Fruit fly (Drosophila melanogaster) whole organism, embryonic: ENCODE results near the gene Zn72D.

Source experiments
- Ada2b ChIP-seq: fragments of 200-800 bp; sonication (Bioruptor generic); IDR thresholded peaks from 2 replicates; pipeline ENCODE4 v1.3.6; 2022; ENCODE audit warnings: missing biosample characterization, missing genetic modification characterization
- Adf1 ChIP-seq: fragments of 200-800 bp; sonication (Bioruptor generic); IDR thresholded peaks from 2 replicates; pipeline ENCODE4 v1.3.6; 2022; ENCODE audit warnings: missing biosample characterization, missing genetic modification characterization
- Atf3 ChIP-seq: fragments of 200-800 bp; sonication (Bioruptor generic); optimal IDR thresholded peaks from 3 replicates; lab custom pipeline; 2016; ENCODE audit warnings: missing biosample characterization, missing genetic modification characterization
- CG10431 ChIP-seq: fragments of 200-800 bp; sonication (Bioruptor generic); optimal IDR thresholded peaks from 3 replicates; lab custom pipeline; 2018; ENCODE audit warnings: missing biosample characterization, mild to moderate bottlenecking, missing genetic modification characterization
- CG10462 ChIP-seq: fragments of 200-800 bp; sonication (Bioruptor generic); optimal IDR thresholded peaks from 2 replicates; lab custom pipeline; 2016; ENCODE audit warnings: missing biosample characterization, missing genetic modification characterization
- CG11456 ChIP-seq: fragments of 200-800 bp; sonication (Bioruptor generic); IDR thresholded peaks from 3 replicates; pipeline ENCODE4 v1.3.6; 2022; ENCODE audit warnings: missing biosample characterization, missing genetic modification characterization
- CG11695 ChIP-seq: fragments of 200-800 bp; sonication (Bioruptor generic); IDR thresholded peaks from 3 replicates; pipeline ENCODE4 v1.3.6; 2022; ENCODE audit warnings: missing biosample characterization, missing genetic modification characterization
- CG12219 ChIP-seq: fragments of 200-800 bp; sonication (Bioruptor generic); optimal IDR thresholded peaks from 3 replicates; lab custom pipeline; 2018; ENCODE audit warnings: missing biosample characterization, mild to moderate bottlenecking, missing genetic modification characterization
- CG12299 ChIP-seq: fragments of 200-800 bp; sonication (Bioruptor generic); optimal IDR thresholded peaks from 2 replicates; lab custom pipeline; 2018; ENCODE audit warnings: missing biosample characterization, mild to moderate bottlenecking, missing genetic modification characterization
- CG1233 ChIP-seq: fragments of 200-800 bp; sonication (Bioruptor generic); optimal IDR thresholded peaks from 4 replicates; lab custom pipeline; 2018; ENCODE audit warnings: missing biosample characterization, mild to moderate bottlenecking, missing genetic modification characterization
- CG1603 ChIP-seq: fragments of 200-800 bp; sonication (Bioruptor generic); optimal IDR thresholded peaks from 2 replicates; lab custom pipeline; 2019; ENCODE audit warnings: missing biosample characterization, mild to moderate bottlenecking, missing genetic modification characterization, moderate library complexity
- CG17359 ChIP-seq: fragments of 200-800 bp; sonication (Bioruptor generic); optimal IDR thresholded peaks from 3 replicates; lab custom pipeline; 2018; ENCODE audit warnings: missing biosample characterization, mild to moderate bottlenecking, missing genetic modification characterization, moderate library complexity
- CG18262 ChIP-seq: fragments of 200-800 bp; optimal IDR thresholded peaks from 3 replicates; lab custom pipeline; 2019; ENCODE audit warnings: missing biosample characterization, mild to moderate bottlenecking, missing genetic modification characterization, moderate library complexity
- CG18599 ChIP-seq: fragments of 200-800 bp; sonication (Bioruptor generic); optimal IDR thresholded peaks from 3 replicates; lab custom pipeline; 2017; ENCODE audit warnings: missing biosample characterization, missing genetic modification characterization, mild to moderate bottlenecking, moderate library complexity, missing genetic modification reagents
- CG2889 ChIP-seq: fragments of 200-800 bp; sonication (Bioruptor generic); IDR thresholded peaks from 3 replicates; pipeline ENCODE4 v1.3.6; 2022; ENCODE audit warnings: missing biosample characterization, missing genetic modification characterization
- CG30020 ChIP-seq: fragments of 200-800 bp; optimal IDR thresholded peaks from 2 replicates; lab custom pipeline; 2019; ENCODE audit warnings: missing biosample characterization, mild to moderate bottlenecking, missing genetic modification characterization, moderate library complexity
- CG4424 ChIP-seq: fragments of 200-800 bp; sonication (Bioruptor generic); optimal IDR thresholded peaks from 3 replicates; lab custom pipeline; 2016; ENCODE audit warnings: missing biosample characterization, missing genetic modification characterization
- CG7839 ChIP-seq: fragments of 200-800 bp; sonication (Bioruptor generic); optimal IDR thresholded peaks from 3 replicates; lab custom pipeline; 2018; ENCODE audit warnings: missing biosample characterization, mild to moderate bottlenecking, missing genetic modification characterization, moderate library complexity
- CrebB ChIP-seq: fragments of 200-800 bp; sonication (Bioruptor generic); optimal IDR thresholded peaks from 3 replicates; lab custom pipeline; 2018; ENCODE audit warnings: missing biosample characterization, mild to moderate bottlenecking, missing genetic modification characterization
- D ChIP-seq, 2 experiments: fragments of 200-800 bp in 1 of 2; fragments of >200 bp in 1 of 2; sonication (Bioruptor generic) in 1 of 2; optimal IDR thresholded peaks; 2 replicates in 1 of 2; 3 replicates in 1 of 2; lab custom pipeline; 2017; ENCODE audit warnings: mild to moderate bottlenecking in 1 of 2, missing biosample characterization in 1 of 2, missing genetic modification characterization in 1 of 2, missing genetic modification reagents in 1 of 2
- Dip2 ChIP-seq: fragments of 200-800 bp; sonication (Bioruptor generic); IDR thresholded peaks from 2 replicates; pipeline ENCODE4 v1.3.6; 2022; ENCODE audit warnings: missing biosample characterization, missing genetic modification characterization
- Ets65A ChIP-seq: fragments of 200-800 bp; sonication (Bioruptor generic); peaks from one replicate; lab custom pipeline; 2016; ENCODE audit warnings: missing biosample characterization, missing genetic modification characterization
- Fer1 ChIP-seq: fragments of 200-800 bp; sonication (Bioruptor generic); optimal IDR thresholded peaks from 2 replicates; lab custom pipeline; 2017; ENCODE audit warnings: missing biosample characterization, mild to moderate bottlenecking, missing genetic modification characterization
- Hr51 ChIP-seq, 2 experiments: fragments of 200-800 bp; sonication (Bioruptor generic); optimal IDR thresholded peaks; 2 replicates in 1 of 2; 3 replicates in 1 of 2; lab custom pipeline; 2016 to 2018; ENCODE audit warnings: missing biosample characterization in 2 of 2, missing genetic modification characterization in 2 of 2, mild to moderate bottlenecking in 1 of 2, moderate library complexity in 1 of 2
- Lpt ChIP-seq: fragments of >200 bp; optimal IDR thresholded peaks from 2 replicates; lab custom pipeline; 2018; ENCODE audit warnings: missing biosample characterization, missing genetic modification characterization
- NfI ChIP-seq: fragments of 200-800 bp; sonication (Bioruptor generic); optimal IDR thresholded peaks from 3 replicates; lab custom pipeline; 2018; ENCODE audit warnings: missing biosample characterization, mild to moderate bottlenecking, missing genetic modification characterization, moderate library complexity
- Six4 ChIP-seq: fragments of 200-800 bp; sonication (Bioruptor generic); optimal IDR thresholded peaks from 2 replicates; lab custom pipeline; 2016; ENCODE audit warnings: missing biosample characterization, missing genetic modification characterization
- Sry-δ ChIP-seq: fragments of 200-800 bp; sonication (Bioruptor generic); optimal IDR thresholded peaks from 2 replicates; lab custom pipeline; 2016; ENCODE audit warnings: missing biosample characterization, missing genetic modification characterization
- YL-1 ChIP-seq: fragments of 200-800 bp; sonication (Bioruptor generic); optimal IDR thresholded peaks from 3 replicates; lab custom pipeline; 2017; ENCODE audit warnings: missing biosample characterization, mild to moderate bottlenecking, missing genetic modification characterization
- ap ChIP-seq: fragments of 200-800 bp; sonication (Bioruptor generic); IDR thresholded peaks from 2 replicates; pipeline ENCODE4 v1.3.6; 2022; ENCODE audit warnings: missing biosample characterization, missing genetic modification characterization
- ase ChIP-seq: fragments of 200-800 bp; sonication (Bioruptor generic); IDR thresholded peaks from 3 replicates; pipeline ENCODE4 v1.3.6; 2022; ENCODE audit warnings: missing biosample characterization, missing genetic modification characterization
- bbx ChIP-seq: fragments of 200-800 bp; sonication (Bioruptor generic); IDR thresholded peaks from 2 replicates; pipeline ENCODE4 v1.3.6; 2022; ENCODE audit warnings: missing biosample characterization, missing genetic modification characterization; ENCODE audit not compliant: partially characterized antibody
- bcd ChIP-seq: fragments of 200-800 bp; sonication (Bioruptor generic); optimal IDR thresholded peaks from 2 replicates; lab custom pipeline; 2017; ENCODE audit warnings: missing biosample characterization, mild to moderate bottlenecking, missing genetic modification characterization
- bsh ChIP-seq, 2 experiments: fragments of 200-800 bp; sonication (Bioruptor generic); optimal IDR thresholded peaks; 2 replicates each; lab custom pipeline; 2017 to 2018; ENCODE audit warnings: mild to moderate bottlenecking in 2 of 2, missing biosample characterization in 2 of 2, missing genetic modification characterization in 2 of 2, moderate library complexity in 1 of 2
- cas ChIP-seq: fragments of 200-800 bp; sonication (Bioruptor generic); IDR thresholded peaks from 2 replicates; pipeline ENCODE4 v1.3.6; 2022; ENCODE audit warnings: missing biosample characterization, missing genetic modification characterization
- da ChIP-seq: fragments of 200-800 bp; sonication (Bioruptor generic); optimal IDR thresholded peaks from 2 replicates; lab custom pipeline; 2016; ENCODE audit warnings: missing biosample characterization, missing genetic modification characterization
- dati ChIP-seq: fragments of 200-800 bp; sonication (Bioruptor generic); IDR thresholded peaks from 2 replicates; pipeline ENCODE4 v1.3.6; 2022; ENCODE audit warnings: missing biosample characterization, missing genetic modification characterization
- ewg ChIP-seq: fragments of 200-800 bp; sonication (Bioruptor generic); optimal IDR thresholded peaks from 3 replicates; lab custom pipeline; 2017; ENCODE audit warnings: mild to moderate bottlenecking, missing biosample characterization, missing genetic modification reagents, missing genetic modification characterization
- fd64A ChIP-seq: fragments of 200-800 bp; sonication (Bioruptor generic); optimal IDR thresholded peaks from 3 replicates; lab custom pipeline; 2018; ENCODE audit warnings: missing biosample characterization, mild to moderate bottlenecking, missing genetic modification characterization
- ftz-f1 ChIP-seq: fragments of 200-800 bp; sonication (Bioruptor generic); optimal IDR thresholded peaks from 2 replicates; lab custom pipeline; 2016; ENCODE audit warnings: missing biosample characterization, missing genetic modification characterization
- fu2 ChIP-seq: fragments of 200-800 bp; sonication (Bioruptor generic); optimal IDR thresholded peaks from 2 replicates; lab custom pipeline; 2016; ENCODE audit warnings: missing biosample characterization, missing genetic modification characterization
- gcm2 ChIP-seq: fragments of 200-800 bp; sonication (Bioruptor generic); optimal IDR thresholded peaks from 2 replicates; lab custom pipeline; 2016; ENCODE audit warnings: missing biosample characterization, missing genetic modification characterization
- gsb ChIP-seq: fragments of 200-800 bp; sonication (Bioruptor generic); IDR thresholded peaks from 2 replicates; pipeline ENCODE4 v1.3.6; 2022; ENCODE audit warnings: missing biosample characterization, missing genetic modification characterization
- h ChIP-seq: fragments of >200 bp; optimal IDR thresholded peaks from 2 replicates; lab custom pipeline; 2017
- ham ChIP-seq: fragments of 200-800 bp; sonication (Bioruptor generic); IDR thresholded peaks from 2 replicates; pipeline ENCODE4 v1.3.6; 2022; ENCODE audit warnings: missing biosample characterization, missing genetic modification characterization
- hb ChIP-seq: fragments of 200-800 bp; sonication (Bioruptor generic); IDR thresholded peaks from 3 replicates; pipeline ENCODE4 v1.3.6; 2022; ENCODE audit warnings: missing biosample characterization, missing genetic modification characterization; ENCODE audit not compliant: partially characterized antibody
- slou ChIP-seq: fragments of 200-800 bp; sonication (Bioruptor generic); optimal IDR thresholded peaks from 3 replicates; lab custom pipeline; 2016; ENCODE audit warnings: missing biosample characterization, missing genetic modification characterization
- ssp ChIP-seq: fragments of 200-800 bp; sonication (Bioruptor generic); IDR thresholded peaks from 2 replicates; pipeline ENCODE4 v1.3.6; 2022; ENCODE audit warnings: missing biosample characterization, missing genetic modification characterization
- tin ChIP-seq: fragments of 200-800 bp; sonication (Bioruptor generic); optimal IDR thresholded peaks from 3 replicates; lab custom pipeline; 2016; ENCODE audit warnings: missing biosample characterization, missing genetic modification characterization
- zen2 ChIP-seq: fragments of 200-800 bp; sonication (Bioruptor generic); IDR thresholded peaks from 3 replicates; pipeline ENCODE4 v1.3.6; 2022; ENCODE audit warnings: missing biosample characterization, missing genetic modification characterization; ENCODE audit not compliant: partially characterized antibody

The Zn72D gene

dm6 chr3L:16060806-16061600, 51.4 kb downstream of the Zn72D start (continued):
- TF ChIP-seq Lpt = no peak
- peak; percentile 22 for TF ChIP-seq tin (GFP tag; lab: Kevin White, UChicago)
- TF ChIP-seq Fer1 = peak; percentile 26
- TF ChIP-seq bsh (GFP tag; optimal IDR thresholded peaks at IDR 0.05; lab: Kevin White, UChicago) = peak in 1 of 2 experiments; percentile 51
- TF ChIP-seq CG1603 (tag; lab: Kevin White, UChicago) = no peak
- no peak for TF ChIP-seq da (GFP tag; lab: Kevin White, UChicago)
- TF ChIP-seq fu2 (GFP tag; lab: Kevin White, UChicago) = no peak
- no peak for TF ChIP-seq ewg (GFP tag; lab: Kevin White, UChicago)
- no peak for TF ChIP-seq dati
- no peak for TF ChIP-seq CG17359 (tag; lab: Kevin White, UChicago)
- no peak for TF ChIP-seq CG10462 (GFP tag; lab: Kevin White, UChicago)
- peak; percentile 37 for TF ChIP-seq NfI (GFP tag; lab: Kevin White, UChicago)
- no peak for TF ChIP-seq ssp (GFP tag; lab: Robert Waterston, UW)
- TF ChIP-seq ase (GFP tag; lab: Robert Waterston, UW) = no peak
- TF ChIP-seq Hr51 (GFP tag; optimal IDR thresholded peaks at IDR 0.05; lab: Kevin White, UChicago) = no peak
- TF ChIP-seq CrebB (tag; lab: Kevin White, UChicago) = no peak
- TF ChIP-seq Atf3 (GFP tag; lab: Kevin White, UChicago) = no peak
- peak; percentile 42 for TF ChIP-seq CG18599 (GFP tag; lab: Kevin White, UChicago)
- TF ChIP-seq CG30020 (tag; lab: Kevin White, UChicago) = no peak
- no peak for TF ChIP-seq Ada2b (GFP tag; lab: Robert Waterston, UW)
- TF ChIP-seq Dip2 = no peak
- no peak for TF ChIP-seq gcm2 (GFP tag; lab: Kevin White, UChicago)
- TF ChIP-seq CG18262 (tag; lab: Kevin White, UChicago) = peak; percentile 79
- no peak for TF ChIP-seq hb (GFP tag; lab: Robert Waterston, UW)
- no peak for TF ChIP-seq cas (GFP tag; lab: Robert Waterston, UW)
- TF ChIP-seq CG12299 (tag; lab: Kevin White, UChicago) = peak; percentile 18
- TF ChIP-seq zen2 (GFP tag; lab: Robert Waterston, UW) = no peak
- TF ChIP-seq CG11695 (GFP tag; lab: Robert Waterston, UW) = 0 out of 3 replicates have a peak, but pooled peaks have one; percentile 17
- TF ChIP-seq CG4424 (GFP tag; lab: Kevin White, UChicago) = peak; percentile 55
- TF ChIP-seq CG10431 (GFP tag; lab: Kevin White, UChicago) = no peak
- TF ChIP-seq Adf1 = no peak
- TF ChIP-seq CG11456 = no peak
- TF ChIP-seq ap (GFP tag; lab: Robert Waterston, UW) = no peak
- TF ChIP-seq YL-1 = no peak
- no peak for TF ChIP-seq h
- no peak for TF ChIP-seq slou
- TF ChIP-seq CG1233 (GFP tag; lab: Kevin White, UChicago) = peak; percentile 46
- 0 out of 2 replicates have a peak, but pooled peaks have one; percentile 24 for TF ChIP-seq gsb (GFP tag; lab: Robert Waterston, UW)
- no peak for TF ChIP-seq D (optimal IDR thresholded peaks at IDR 0.05; lab: Kevin White, UChicago)
- no peak for TF ChIP-seq D (GFP tag; optimal IDR thresholded peaks at IDR 0.05; lab: Kevin White, UChicago)
- TF ChIP-seq bbx (GFP tag; lab: Robert Waterston, UW) = no peak
- no peak for TF ChIP-seq CG7839 (tag; lab: Kevin White, UChicago)
- no peak for TF ChIP-seq CG2889
- TF ChIP-seq Six4 (GFP tag; lab: Kevin White, UChicago) = no peak
- TF ChIP-seq bcd (GFP tag; lab: Kevin White, UChicago) = no peak
- TF ChIP-seq ftz-f1 (GFP tag; lab: Kevin White, UChicago) = no peak
- TF ChIP-seq Sry-δ = no peak
- no peak for TF ChIP-seq fd64A (GFP tag; lab: Kevin White, UChicago)
- TF ChIP-seq CG12219 (GFP tag; lab: Kevin White, UChicago) = no peak
- TF ChIP-seq Ets65A (GFP tag; lab: Kevin White, UChicago) = peak; percentile 82
- TF ChIP-seq ham (GFP tag; lab: Robert Waterston, UW) = 0 out of 2 replicates have a peak, but pooled peaks have one; percentile 19
